Worm (Caenorhabditis elegans): ENCODE results near the gene R10H10.4.

DNA sequence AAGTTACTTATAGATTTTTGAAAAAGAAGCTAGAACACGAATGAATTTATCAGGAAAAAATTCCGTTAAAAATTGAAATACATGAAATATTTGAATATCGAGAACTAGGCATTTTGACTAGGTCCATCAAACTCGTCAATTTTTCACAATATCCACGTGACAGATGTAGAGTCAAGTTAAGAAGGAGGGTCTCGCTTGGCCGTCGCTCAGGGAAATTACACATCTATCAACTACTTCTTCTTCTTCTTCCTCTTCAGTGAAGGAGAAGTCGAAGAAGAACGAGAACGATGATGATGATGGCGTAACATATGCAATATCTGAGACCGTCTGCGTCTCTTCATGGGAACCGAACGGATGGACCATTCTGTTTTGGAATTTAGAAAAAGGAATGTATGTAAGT lies 25.1 kb upstream of the R10H10.4 start:
- TF ChIP-seq pha-4 (tag; optimal IDR thresholded peaks at IDR 0.05): no peak
- no peak for TF ChIP-seq ceh-19 (GFP tag; optimal IDR thresholded peaks at IDR 0.05)
- TF ChIP-seq ceh-9 (tag; optimal IDR thresholded peaks at IDR 0.05): no peak
- no peak for TF ChIP-seq ref-2 (tag; optimal IDR thresholded peaks at IDR 0.05)
- TF ChIP-seq rnt-1 (tag; optimal IDR thresholded peaks at IDR 0.05): no peak
- no peak for TF ChIP-seq F13H6.1 (tag; optimal IDR thresholded peaks at IDR 0.05)
- TF ChIP-seq K02D7.2 (tag; optimal IDR thresholded peaks at IDR 0.05): no peak
- TF ChIP-seq ets-4 (tag; optimal IDR thresholded peaks at IDR 0.05): no peak
- no peak for TF ChIP-seq fkh-10 (GFP tag; optimal IDR thresholded peaks at IDR 0.05)
- TF ChIP-seq elt-2 (tag; optimal IDR thresholded peaks at IDR 0.05): no peak
- no peak for TF ChIP-seq ceh-6 (GFP tag; optimal IDR thresholded peaks at IDR 0.05)
- no peak for TF ChIP-seq che-1 (tag; optimal IDR thresholded peaks at IDR 0.05)
